Fruit fly (Drosophila melanogaster) whole organism, embryonic: ENCODE results near the gene CG7432.

Source experiments
- Abd-B ChIP-seq: fragments of 200-800 bp; sonication (Bioruptor generic); optimal IDR thresholded peaks from 2 replicates; lab custom pipeline; 2018; ENCODE audit warnings: missing biosample characterization, mild to moderate bottlenecking, missing genetic modification characterization, moderate library complexity
- Antp ChIP-seq: fragments of 200-800 bp; sonication (Bioruptor generic); optimal IDR thresholded peaks from 3 replicates; lab custom pipeline; 2016; ENCODE audit warnings: missing biosample characterization, missing genetic modification characterization
- Asciz ChIP-seq: fragments of 200-800 bp; sonication (Bioruptor generic); optimal IDR thresholded peaks from 2 replicates; lab custom pipeline; 2017; ENCODE audit warnings: missing biosample characterization, mild to moderate bottlenecking, missing genetic modification characterization, missing genetic modification reagents
- Bteb2 ChIP-seq: fragments of 200-800 bp; sonication (Bioruptor generic); optimal IDR thresholded peaks from 2 replicates; lab custom pipeline; 2016; ENCODE audit warnings: missing biosample characterization, missing genetic modification characterization
- CG11085 ChIP-seq: fragments of 200-800 bp; sonication (Bioruptor generic); IDR thresholded peaks from 2 replicates; pipeline ENCODE4 v1.3.6; 2022; ENCODE audit warnings: missing biosample characterization, missing genetic modification characterization
- CG14050 ChIP-seq: fragments of 200-800 bp; sonication (Bioruptor generic); IDR thresholded peaks from 3 replicates; pipeline ENCODE4 v1.3.6; 2022; ENCODE audit warnings: missing biosample characterization, missing genetic modification characterization
- CG15011 ChIP-seq: fragments of 200-800 bp; sonication (Bioruptor generic); optimal IDR thresholded peaks from 3 replicates; lab custom pipeline; 2018; ENCODE audit warnings: missing biosample characterization, mild to moderate bottlenecking, missing genetic modification characterization
- CG15479 ChIP-seq: fragments of 200-800 bp; sonication (Bioruptor generic); optimal IDR thresholded peaks from 3 replicates; lab custom pipeline; 2019; ENCODE audit warnings: missing biosample characterization, mild to moderate bottlenecking, missing genetic modification characterization, moderate library complexity
- CG2120 ChIP-seq: fragments of 200-800 bp; sonication (Bioruptor generic); optimal IDR thresholded peaks from 3 replicates; lab custom pipeline; 2016; ENCODE audit warnings: missing biosample characterization, missing genetic modification characterization
- CG2875 ChIP-seq: fragments of 200-800 bp; sonication (Bioruptor generic); optimal IDR thresholded peaks from 2 replicates; lab custom pipeline; 2017; ENCODE audit warnings: missing biosample characterization, mild to moderate bottlenecking, missing genetic modification characterization, missing genetic modification reagents
- CG30020 ChIP-seq: fragments of 200-800 bp; optimal IDR thresholded peaks from 2 replicates; lab custom pipeline; 2019; ENCODE audit warnings: missing biosample characterization, mild to moderate bottlenecking, missing genetic modification characterization, moderate library complexity
- CG34422 ChIP-seq: fragments of 200-800 bp; sonication (Bioruptor generic); IDR thresholded peaks from 3 replicates; pipeline ENCODE4 v1.3.6; 2022; ENCODE audit warnings: missing biosample characterization, missing genetic modification characterization
- CG43689 ChIP-seq: fragments of 200-800 bp; sonication (Bioruptor generic); IDR thresholded peaks from 2 replicates; pipeline ENCODE4 v1.3.6; 2022; ENCODE audit warnings: missing biosample characterization, missing genetic modification characterization
- CG4424 ChIP-seq: fragments of 200-800 bp; sonication (Bioruptor generic); optimal IDR thresholded peaks from 3 replicates; lab custom pipeline; 2016; ENCODE audit warnings: missing biosample characterization, missing genetic modification characterization
- CG6272 ChIP-seq: fragments of 200-800 bp; sonication (Bioruptor generic); IDR thresholded peaks from 2 replicates; pipeline ENCODE4 v1.3.6; 2022; ENCODE audit warnings: missing biosample characterization, missing genetic modification characterization
- CG6854 ChIP-seq: fragments of 200-800 bp; sonication (Bioruptor generic); optimal IDR thresholded peaks from 3 replicates; lab custom pipeline; 2017; ENCODE audit warnings: missing biosample characterization, mild to moderate bottlenecking, missing genetic modification characterization
- CG8290 ChIP-seq, 3 experiments: fragments of 200-800 bp; sonication (Bioruptor generic); optimal IDR thresholded peaks; 2 replicates each; lab custom pipeline; 2016 to 2019; ENCODE audit warnings: missing biosample characterization in 3 of 3, missing genetic modification characterization in 3 of 3, mild to moderate bottlenecking in 2 of 3, moderate library complexity in 1 of 3
- CG8478 ChIP-seq: fragments of >200 bp; optimal IDR thresholded peaks from 2 replicates; lab custom pipeline; 2018
- CrebB ChIP-seq: fragments of 200-800 bp; sonication (Bioruptor generic); optimal IDR thresholded peaks from 3 replicates; lab custom pipeline; 2018; ENCODE audit warnings: missing biosample characterization, mild to moderate bottlenecking, missing genetic modification characterization
- D ChIP-seq, 2 experiments: fragments of 200-800 bp in 1 of 2; fragments of >200 bp in 1 of 2; sonication (Bioruptor generic) in 1 of 2; optimal IDR thresholded peaks; 2 replicates in 1 of 2; 3 replicates in 1 of 2; lab custom pipeline; 2017; ENCODE audit warnings: mild to moderate bottlenecking in 1 of 2, missing biosample characterization in 1 of 2, missing genetic modification characterization in 1 of 2, missing genetic modification reagents in 1 of 2
- Deaf1 ChIP-seq: fragments of 200-800 bp; optimal IDR thresholded peaks from 3 replicates; lab custom pipeline; 2019; ENCODE audit warnings: missing biosample characterization, mild to moderate bottlenecking, missing genetic modification characterization, moderate library complexity
- Dfd ChIP-seq, 2 experiments: fragments of >200 bp; optimal IDR thresholded peaks; 2 replicates each; lab custom pipeline; 2017; ENCODE audit warnings: missing biosample characterization in 2 of 2, missing genetic modification characterization in 2 of 2
- Drgx ChIP-seq: fragments of 200-800 bp; sonication (Bioruptor generic); IDR thresholded peaks from 2 replicates; pipeline ENCODE4 v1.3.6; 2022; ENCODE audit warnings: missing biosample characterization, missing genetic modification characterization
- Ets65A ChIP-seq: fragments of 200-800 bp; sonication (Bioruptor generic); peaks from one replicate; lab custom pipeline; 2016; ENCODE audit warnings: missing biosample characterization, missing genetic modification characterization
- Ets97D ChIP-seq: fragments of 200-800 bp; sonication (Bioruptor generic); optimal IDR thresholded peaks from 3 replicates; lab custom pipeline; 2016; ENCODE audit warnings: missing biosample characterization, missing genetic modification characterization
- Hsf ChIP-seq: fragments of 200-800 bp; sonication (Bioruptor generic); optimal IDR thresholded peaks from 3 replicates; lab custom pipeline; 2016; ENCODE audit warnings: missing biosample characterization, missing genetic modification characterization
- Lpt ChIP-seq: fragments of >200 bp; optimal IDR thresholded peaks from 2 replicates; lab custom pipeline; 2018; ENCODE audit warnings: missing biosample characterization, missing genetic modification characterization
- Poxn ChIP-seq: fragments of 200-800 bp; sonication (Bioruptor generic); IDR thresholded peaks from 2 replicates; pipeline ENCODE4 v1.3.6; 2022; ENCODE audit warnings: missing biosample characterization, missing genetic modification characterization
- Sin3A ChIP-seq: fragments of >200 bp; optimal IDR thresholded peaks from 2 replicates; lab custom pipeline; 2018
- bigmax ChIP-seq: fragments of 200-800 bp; sonication (Bioruptor generic); optimal IDR thresholded peaks from 2 replicates; lab custom pipeline; 2018; ENCODE audit warnings: missing biosample characterization, mild to moderate bottlenecking, missing genetic modification characterization
- caup ChIP-seq: fragments of 200-800 bp; sonication (Bioruptor generic); optimal IDR thresholded peaks from 3 replicates; lab custom pipeline; 2017; ENCODE audit warnings: missing biosample characterization, mild to moderate bottlenecking, missing genetic modification characterization, moderate library complexity; ENCODE audit not compliant: severe bottlenecking
- croc ChIP-seq: fragments of 200-800 bp; sonication (Bioruptor generic); conservative IDR thresholded peaks from 3 replicates; pipeline ENCODE4 v1.3.6; 2022; ENCODE audit warnings: missing biosample characterization, missing genetic modification characterization
- danr ChIP-seq: fragments of 200-800 bp; sonication (Bioruptor generic); IDR thresholded peaks from 2 replicates; pipeline ENCODE4 v1.3.6; 2022; ENCODE audit warnings: missing biosample characterization, missing genetic modification characterization
- dmrt11E ChIP-seq: fragments of 200-800 bp; sonication (Bioruptor generic); optimal IDR thresholded peaks from 3 replicates; lab custom pipeline; 2018; ENCODE audit warnings: missing biosample characterization, mild to moderate bottlenecking, missing genetic modification characterization, moderate library complexity
- ems ChIP-seq: fragments of 200-800 bp; sonication (Bioruptor generic); optimal IDR thresholded peaks from 3 replicates; lab custom pipeline; 2016; ENCODE audit warnings: missing biosample characterization, missing genetic modification characterization
- ewg ChIP-seq: fragments of 200-800 bp; sonication (Bioruptor generic); optimal IDR thresholded peaks from 3 replicates; lab custom pipeline; 2017; ENCODE audit warnings: mild to moderate bottlenecking, missing biosample characterization, missing genetic modification reagents, missing genetic modification characterization
- gt ChIP-seq: fragments of 200-800 bp; sonication (Bioruptor generic); IDR thresholded peaks from 2 replicates; pipeline ENCODE4 v1.3.6; 2022; ENCODE audit warnings: missing biosample characterization, missing genetic modification characterization
- ham ChIP-seq: fragments of 200-800 bp; sonication (Bioruptor generic); IDR thresholded peaks from 2 replicates; pipeline ENCODE4 v1.3.6; 2022; ENCODE audit warnings: missing biosample characterization, missing genetic modification characterization
- hb ChIP-seq: fragments of 200-800 bp; sonication (Bioruptor generic); IDR thresholded peaks from 3 replicates; pipeline ENCODE4 v1.3.6; 2022; ENCODE audit warnings: missing biosample characterization, missing genetic modification characterization; ENCODE audit not compliant: partially characterized antibody
- lilli ChIP-seq: fragments of 200-800 bp; sonication (Bioruptor generic); optimal IDR thresholded peaks from 3 replicates; lab custom pipeline; 2016; ENCODE audit warnings: missing biosample characterization, missing genetic modification characterization
- luna ChIP-seq: fragments of 200-800 bp; sonication (Bioruptor generic); optimal IDR thresholded peaks from 2 replicates; lab custom pipeline; 2016; ENCODE audit warnings: missing biosample characterization, missing genetic modification characterization
- nau ChIP-seq: fragments of 200-800 bp; sonication (Bioruptor generic); optimal IDR thresholded peaks from 3 replicates; lab custom pipeline; 2017; ENCODE audit warnings: missing biosample characterization, mild to moderate bottlenecking, missing genetic modification characterization, missing genetic modification reagents
- nerfin-2 ChIP-seq: fragments of 200-800 bp; sonication (Bioruptor generic); IDR thresholded peaks from 2 replicates; pipeline ENCODE4 v1.3.6; 2022; ENCODE audit warnings: missing biosample characterization, missing genetic modification characterization; ENCODE audit not compliant: partially characterized antibody
- pan ChIP-seq, 4 experiments: fragments of >200 bp in 3 of 4; fragments of 200-800 bp in 1 of 4; sonication (Bioruptor generic) in 1 of 4; optimal IDR thresholded peaks in 3 of 4; IDR thresholded peaks in 1 of 4; 2 replicates each; pipeline versions ENCODE4 v1.3.6 to Lab custom; 2017 to 2022; ENCODE audit warnings: missing biosample characterization in 2 of 4, missing genetic modification characterization in 2 of 4, mixed read lengths in 1 of 4
- peb ChIP-seq: fragments of 200-800 bp; sonication (Bioruptor generic); IDR thresholded peaks from 2 replicates; pipeline ENCODE4 v1.3.6; 2022; ENCODE audit warnings: missing biosample characterization, missing genetic modification characterization
- pum ChIP-seq: fragments of 200-800 bp; sonication (Bioruptor generic); optimal IDR thresholded peaks from 2 replicates; lab custom pipeline; 2016; ENCODE audit warnings: missing biosample characterization, missing genetic modification characterization
- row ChIP-seq: fragments of 200-800 bp; sonication (Bioruptor generic); IDR thresholded peaks from 3 replicates; pipeline ENCODE4 v1.3.6; 2022; ENCODE audit warnings: missing biosample characterization, missing genetic modification characterization
- tll ChIP-seq, 2 experiments: fragments of 200-800 bp in 1 of 2; fragments of >200 bp in 1 of 2; sonication (Bioruptor generic) in 1 of 2; optimal IDR thresholded peaks; 2 replicates each; lab custom pipeline; 2017 to 2019; ENCODE audit warnings: missing biosample characterization in 2 of 2, missing genetic modification characterization in 2 of 2, mild to moderate bottlenecking in 1 of 2, moderate library complexity in 1 of 2
- tx ChIP-seq: fragments of 200-800 bp; sonication (Bioruptor generic); optimal IDR thresholded peaks from 2 replicates; lab custom pipeline; 2016; ENCODE audit warnings: missing biosample characterization, missing genetic modification characterization
- unc-4 ChIP-seq: fragments of 200-800 bp; sonication (Bioruptor generic); IDR thresholded peaks from 2 replicates; pipeline ENCODE4 v1.3.6; 2022; ENCODE audit warnings: missing biosample characterization, missing genetic modification characterization; ENCODE audit not compliant: partially characterized antibody
- unpg ChIP-seq: fragments of 200-800 bp; sonication (Bioruptor generic); optimal IDR thresholded peaks from 3 replicates; lab custom pipeline; 2018; ENCODE audit warnings: missing biosample characterization, mild to moderate bottlenecking, missing genetic modification characterization, moderate library complexity

Gene CG7432

dm6 chr3R:19642893-19643270 lies 21.9 kb upstream of the CG7432 start (continued):
- TF ChIP-seq CG6854 (GFP tag; lab: Kevin White, UChicago) (no peak), unc-4 (GFP tag; lab: Robert Waterston, UW) (peak; percentile 64), bigmax (GFP tag; lab: Kevin White, UChicago) (no peak), Dfd (GFP tag; optimal IDR thresholded peaks at IDR 0.05; lab: Kevin White, UChicago) (no peak), CG8478 (lab: Kevin White, UChicago) (no peak), CG15479 (GFP tag; lab: Kevin White, UChicago) (no peak), Ets97D (GFP tag; lab: Kevin White, UChicago) (peak; percentile 3), Hsf (GFP tag; lab: Kevin White, UChicago) (no peak), Poxn (GFP tag; lab: Robert Waterston, UW) (no peak), CG8290 (GFP tag; optimal IDR thresholded peaks at IDR 0.05; lab: Kevin White, UChicago) (no peak), CG8290 (tag; optimal IDR thresholded peaks at IDR 0.05; lab: Kevin White, UChicago) (peak in 1 of 2 experiments; percentile 13), CG15011 (GFP tag; lab: Kevin White, UChicago) (no peak), gt (GFP tag; lab: Robert Waterston, UW) (no peak), pan (optimal IDR thresholded peaks at IDR 0.05; lab: Kevin White, UChicago) (no peak), pan (GFP tag; optimal IDR thresholded peaks at IDR 0.05 in 1 of 2, IDR thresholded peaks at IDR 0.05 in 1 of 2) (peak in 1 of 2 experiments; percentile 31), caup (GFP tag; lab: Kevin White, UChicago) (no peak), nerfin-2 (GFP tag; lab: Robert Waterston, UW) (no peak), dmrt11E (tag; lab: Kevin White, UChicago) (no peak), danr (GFP tag; lab: Robert Waterston, UW) (no peak), Drgx (GFP tag; lab: Robert Waterston, UW) (no peak), CG4424 (GFP tag; lab: Kevin White, UChicago) (no peak), CG11085 (GFP tag; lab: Robert Waterston, UW) (no peak), Asciz (GFP tag; lab: Kevin White, UChicago) (no peak), croc (no peak), Lpt (GFP tag; lab: Kevin White, UChicago) (no peak), CG30020 (tag; lab: Kevin White, UChicago) (no peak), peb (GFP tag; lab: Robert Waterston, UW) (no peak), CG2875 (GFP tag; lab: Kevin White, UChicago) (no peak), luna (no peak), hb (peak; percentile 69; the same call in 2 of the 3 replicates), CG6272 (GFP tag; lab: Robert Waterston, UW) (no peak), Deaf1 (tag; lab: Kevin White, UChicago) (no peak), CG2120 (GFP tag; lab: Kevin White, UChicago) (peak; percentile 27), CrebB (no peak), ewg (GFP tag; lab: Kevin White, UChicago) (no peak), row (GFP tag; lab: Robert Waterston, UW) (peak; percentile 40; the same call in 2 of the 3 replicates), tx (GFP tag; lab: Kevin White, UChicago) (no peak), CG14050 (GFP tag; lab: Robert Waterston, UW) (no peak), pum (GFP tag; lab: Kevin White, UChicago) (no peak), Sin3A (lab: Kevin White, UChicago) (peak; percentile 14), nau (no peak), Abd-B (GFP tag; lab: Kevin White, UChicago) (no peak), D (optimal IDR thresholded peaks at IDR 0.05; lab: Kevin White, UChicago) (no peak), D (GFP tag; optimal IDR thresholded peaks at IDR 0.05; lab: Kevin White, UChicago) (no peak), unpg (GFP tag; lab: Kevin White, UChicago) (no peak), ems (GFP tag; lab: Kevin White, UChicago) (no peak), lilli (no peak), ham (GFP tag; lab: Robert Waterston, UW) (no peak), Antp (GFP tag; lab: Kevin White, UChicago) (no peak), Ets65A (GFP tag; lab: Kevin White, UChicago) (no peak), CG34422 (GFP tag; lab: Robert Waterston, UW) (0 out of 3 replicates have a peak, but pooled peaks have one; percentile 7), Bteb2 (GFP tag; lab: Kevin White, UChicago) (no peak), CG43689 (GFP tag; lab: Robert Waterston, UW) (no peak), tll (GFP tag; optimal IDR thresholded peaks at IDR 0.05; lab: Kevin White, UChicago) (no peak)
